Worm (Caenorhabditis elegans) whole organism, L3 larva: Measurements from ENCODE around the gene myo-2.

Experiments used
- fkh-10 ChIP-seq: sonication (generic microtip); optimal IDR thresholded peaks from 2 replicates; lab custom pipeline; 2017; ENCODE audit warnings: missing biosample characterization, missing genetic modification reagents, missing genetic modification characterization
- jun-1 ChIP-seq: fragments of 150-350 bp; optimal IDR thresholded peaks from 2 replicates; lab custom pipeline; 2014; ENCODE audit warnings: missing biosample characterization, missing genetic modification reagents, missing genetic modification characterization
- lin-15B ChIP-seq: fragments of 150-350 bp; optimal IDR thresholded peaks from 2 replicates; lab custom pipeline; 2014; ENCODE audit warnings: missing biosample characterization, missing genetic modification characterization
- lin-39 ChIP-seq: fragments of 150-350 bp; optimal IDR thresholded peaks from 2 replicates; lab custom pipeline; 2018; ENCODE audit warnings: missing biosample characterization, missing genetic modification reagents, missing genetic modification characterization
- nhr-12 ChIP-seq: fragments of 150-350 bp; optimal IDR thresholded peaks from 2 replicates; lab custom pipeline; 2014; ENCODE audit warnings: missing biosample characterization, missing genetic modification characterization
- nhr-76 ChIP-seq: fragments of 150-350 bp; sonication (generic microtip); optimal IDR thresholded peaks from 5 replicates; lab custom pipeline; 2014; ENCODE audit warnings: missing biosample characterization, missing genetic modification characterization
- snpc-4 ChIP-seq: fragments of 150-350 bp; optimal IDR thresholded peaks from 2 replicates; lab custom pipeline; 2014; ENCODE audit warnings: missing biosample characterization, missing genetic modification characterization
- unc-62 ChIP-seq: fragments of 150-350 bp; sonication (generic microtip); optimal IDR thresholded peaks from 4 replicates; lab custom pipeline; 2014; ENCODE audit warnings: missing biosample characterization, missing genetic modification reagents, missing genetic modification characterization
- zag-1 ChIP-seq: fragments of 150-350 bp; optimal IDR thresholded peaks from 2 replicates; lab custom pipeline; 2014; ENCODE audit warnings: missing biosample characterization, missing genetic modification characterization

DNA sequence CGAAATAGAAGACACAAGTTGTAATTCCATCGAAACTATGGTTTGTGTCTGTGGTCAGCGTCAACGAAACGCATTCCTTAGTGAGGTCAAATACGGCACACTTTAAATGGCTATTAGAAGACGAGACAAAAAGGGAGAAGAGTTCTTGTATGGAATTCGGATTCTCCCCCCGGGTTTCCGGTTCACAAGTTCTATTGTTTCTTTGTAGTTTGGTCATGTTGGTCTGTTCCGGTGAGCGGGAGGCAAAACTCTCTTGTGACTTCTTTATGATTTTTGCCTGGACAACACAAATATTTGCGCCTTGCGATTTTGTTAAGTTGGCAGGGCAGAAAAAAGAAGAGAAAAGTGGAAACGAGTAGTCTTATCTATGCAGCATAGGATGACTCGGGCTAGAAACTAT, 50.0 kb downstream of the myo-2 start:
- no peak for TF ChIP-seq zag-1 (tag; lab: Kevin White, UChicago)
- TF ChIP-seq unc-62 (GFP tag; lab: Kevin White, UChicago): no peak
- no peak for TF ChIP-seq nhr-12 (tag; lab: Kevin White, UChicago)
- no peak for TF ChIP-seq lin-15B (tag; lab: Kevin White, UChicago)
- TF ChIP-seq lin-39 (tag; lab: Kevin White, UChicago): no peak
- no peak for TF ChIP-seq snpc-4 (tag; lab: Kevin White, UChicago)
- TF ChIP-seq nhr-76 (tag; lab: Kevin White, UChicago): no peak
- no peak for TF ChIP-seq fkh-10
- no peak for TF ChIP-seq jun-1
